Worm (Caenorhabditis elegans) whole organism, late embryonic: Measurements from ENCODE around the gene clec-210.

Source experiments
- C08G9.2 ChIP-seq: sonication (generic microtip); optimal IDR thresholded peaks from 2 replicates; lab custom pipeline; 2016; ENCODE audit warnings: mild to moderate bottlenecking, missing genetic modification characterization, moderate library complexity, missing compliant biosample characterization
- F13H6.1 ChIP-seq: sonication (generic microtip); optimal IDR thresholded peaks from 2 replicates; lab custom pipeline; 2016; ENCODE audit warnings: missing genetic modification characterization, missing compliant biosample characterization
- K09A11.1 ChIP-seq: sonication (generic microtip); optimal IDR thresholded peaks from 2 replicates; lab custom pipeline; 2017; ENCODE audit warnings: antibody characterized with exemption, mild to moderate bottlenecking, missing genetic modification characterization, missing compliant biosample characterization; ENCODE audit not compliant: insufficient read depth
- T23F11.4 ChIP-seq: fragments of 200-800 bp; sonication (Bioruptor generic); optimal IDR thresholded peaks from 2 replicates; lab custom pipeline; 2018; ENCODE audit warnings: mild to moderate bottlenecking, missing genetic modification characterization, missing compliant biosample characterization
- Y22D7AL.16 ChIP-seq: sonication (generic microtip); optimal IDR thresholded peaks from 2 replicates; lab custom pipeline; 2016; ENCODE audit warnings: missing genetic modification characterization, missing compliant biosample characterization
- ama-1 ChIP-seq: fragments of 150-350 bp; optimal IDR thresholded peaks from 2 replicates; lab custom pipeline; 2014
- ceh-14 ChIP-seq: sonication (generic microtip); optimal IDR thresholded peaks from 2 replicates; lab custom pipeline; 2016; ENCODE audit warnings: missing genotype, missing genetic modification characterization, missing compliant biosample characterization
- ceh-18 ChIP-seq: sonication (generic microtip); optimal IDR thresholded peaks from 2 replicates; lab custom pipeline; 2016; ENCODE audit warnings: missing genetic modification characterization, missing compliant biosample characterization
- ceh-22 ChIP-seq: sonication (generic microtip); optimal IDR thresholded peaks from 2 replicates; lab custom pipeline; 2017; ENCODE audit warnings: missing biosample characterization, missing genetic modification characterization
- ceh-24 ChIP-seq: sonication (generic microtip); optimal IDR thresholded peaks from 2 replicates; lab custom pipeline; 2016; ENCODE audit warnings: mild to moderate bottlenecking, missing genetic modification characterization, missing compliant biosample characterization
- ceh-31 ChIP-seq: sonication (generic microtip); optimal IDR thresholded peaks from 2 replicates; lab custom pipeline; 2016; ENCODE audit warnings: missing genetic modification characterization, missing compliant biosample characterization
- ceh-34 ChIP-seq: sonication (generic microtip); optimal IDR thresholded peaks from 2 replicates; lab custom pipeline; 2016; ENCODE audit warnings: mild to moderate bottlenecking, missing genetic modification characterization, missing compliant biosample characterization
- ceh-45 ChIP-seq: fragments of 200-800 bp; sonication (Bioruptor generic); IDR thresholded peaks from 2 replicates; pipeline ENCODE4 v1.3.6; 2022; ENCODE audit warnings: missing genetic modification reagents, missing genetic modification characterization, missing compliant biosample characterization
- ceh-48 ChIP-seq: sonication (generic microtip); optimal IDR thresholded peaks from 2 replicates; lab custom pipeline; 2016; ENCODE audit warnings: missing genetic modification characterization, inconsistent platforms, missing compliant biosample characterization
- ceh-6 ChIP-seq: fragments of 200-800 bp; sonication (Bioruptor generic); optimal IDR thresholded peaks from 2 replicates; lab custom pipeline; 2018; ENCODE audit warnings: mild to moderate bottlenecking, missing genetic modification characterization, missing compliant biosample characterization
- ceh-9 ChIP-seq: sonication (generic microtip); optimal IDR thresholded peaks from 2 replicates; lab custom pipeline; 2016; ENCODE audit warnings: mild to moderate bottlenecking, missing genetic modification characterization, inconsistent platforms, missing compliant biosample characterization
- elt-2 ChIP-seq: sonication (generic microtip); optimal IDR thresholded peaks from 2 replicates; lab custom pipeline; 2016; ENCODE audit warnings: missing genetic modification reagents, missing genetic modification characterization, missing compliant biosample characterization
- elt-4 ChIP-seq: sonication (generic microtip); optimal IDR thresholded peaks from 2 replicates; lab custom pipeline; 2016; ENCODE audit warnings: missing genetic modification characterization, missing compliant biosample characterization
- ets-4 ChIP-seq: sonication (generic microtip); optimal IDR thresholded peaks from 2 replicates; lab custom pipeline; 2016; ENCODE audit warnings: missing genetic modification characterization, missing compliant biosample characterization
- eyg-1 ChIP-seq: sonication (generic microtip); optimal IDR thresholded peaks from 2 replicates; lab custom pipeline; 2016; ENCODE audit warnings: missing genotype, missing genetic modification characterization, missing compliant biosample characterization
- fax-1 ChIP-seq: sonication (generic microtip); optimal IDR thresholded peaks from 2 replicates; lab custom pipeline; 2016; ENCODE audit warnings: missing genotype, missing genetic modification characterization, missing compliant biosample characterization
- fkh-10 ChIP-seq: fragments of 150-350 bp; optimal IDR thresholded peaks from 2 replicates; lab custom pipeline; 2014; ENCODE audit warnings: missing biosample characterization, missing genetic modification reagents, missing genetic modification characterization
- fkh-6 ChIP-seq: sonication (generic microtip); optimal IDR thresholded peaks from 2 replicates; lab custom pipeline; 2016; ENCODE audit warnings: missing genetic modification characterization, missing compliant biosample characterization
- gmeb-2 ChIP-seq: sonication (generic microtip); optimal IDR thresholded peaks from 2 replicates; lab custom pipeline; 2016; ENCODE audit warnings: missing genetic modification characterization, inconsistent platforms, missing compliant biosample characterization
- hlh-15 ChIP-seq: sonication (generic microtip); optimal IDR thresholded peaks from 2 replicates; lab custom pipeline; 2016; ENCODE audit warnings: missing genetic modification characterization, missing compliant biosample characterization
- hlh-30 ChIP-seq: sonication (generic microtip); optimal IDR thresholded peaks from 2 replicates; lab custom pipeline; 2017; ENCODE audit warnings: antibody characterized with exemption, missing genetic modification characterization, missing compliant biosample characterization; ENCODE audit not compliant: insufficient read depth
- hlh-6 ChIP-seq: sonication (generic microtip); optimal IDR thresholded peaks from 2 replicates; lab custom pipeline; 2016; ENCODE audit warnings: missing genotype, missing genetic modification characterization, missing compliant biosample characterization
- lim-6 ChIP-seq: sonication (generic microtip); optimal IDR thresholded peaks from 2 replicates; lab custom pipeline; 2016; ENCODE audit warnings: missing genetic modification characterization, missing compliant biosample characterization
- madf-2 ChIP-seq: sonication (generic microtip); optimal IDR thresholded peaks from 2 replicates; lab custom pipeline; 2017; ENCODE audit warnings: missing genetic modification characterization, missing compliant biosample characterization
- nfya-1 ChIP-seq: sonication (generic microtip); optimal IDR thresholded peaks from 2 replicates; lab custom pipeline; 2017; ENCODE audit warnings: missing genetic modification characterization, mild to moderate bottlenecking, missing compliant biosample characterization, antibody characterized with exemption, moderate library complexity
- nhr-11 ChIP-seq: fragments of 150-350 bp; optimal IDR thresholded peaks from 2 replicates; lab custom pipeline; 2014; ENCODE audit warnings: missing biosample characterization, missing genetic modification characterization
- nhr-232 ChIP-seq: sonication (generic microtip); optimal IDR thresholded peaks from 2 replicates; lab custom pipeline; 2016; ENCODE audit warnings: missing genetic modification characterization, missing compliant biosample characterization
- odd-2 ChIP-seq: sonication (generic microtip); optimal IDR thresholded peaks from 2 replicates; lab custom pipeline; 2017; ENCODE audit warnings: antibody characterized with exemption, mild to moderate bottlenecking, missing genetic modification characterization, missing compliant biosample characterization
- pat-9 ChIP-seq: fragments of 200-800 bp; sonication (Bioruptor generic); optimal IDR thresholded peaks from 2 replicates; lab custom pipeline; 2018; ENCODE audit warnings: mild to moderate bottlenecking, missing genetic modification characterization, moderate library complexity, missing compliant biosample characterization
- pha-2 ChIP-seq: sonication (generic microtip); optimal IDR thresholded peaks from 2 replicates; lab custom pipeline; 2017; ENCODE audit warnings: mild to moderate bottlenecking, missing genetic modification characterization, missing compliant biosample characterization
- pqm-1 ChIP-seq: sonication (generic microtip); optimal IDR thresholded peaks from 2 replicates; lab custom pipeline; 2016; ENCODE audit warnings: missing genetic modification characterization, missing compliant biosample characterization
- pros-1 ChIP-seq: fragments of 150-350 bp; optimal IDR thresholded peaks from 2 replicates; lab custom pipeline; 2014; ENCODE audit warnings: missing biosample characterization, missing genetic modification reagents, missing genetic modification characterization
- ref-2 ChIP-seq: sonication (generic microtip); optimal IDR thresholded peaks from 2 replicates; lab custom pipeline; 2016; ENCODE audit warnings: missing genetic modification characterization, missing compliant biosample characterization
- rnt-1 ChIP-seq: sonication (generic microtip); optimal IDR thresholded peaks from 2 replicates; lab custom pipeline; 2016; ENCODE audit warnings: missing genetic modification characterization, missing compliant biosample characterization
- sdc-2 ChIP-seq: sonication (generic microtip); optimal IDR thresholded peaks from 2 replicates; lab custom pipeline; 2016; ENCODE audit warnings: missing genotype, missing genetic modification characterization, missing compliant biosample characterization
- sox-4 ChIP-seq: sonication (generic microtip); optimal IDR thresholded peaks from 2 replicates; lab custom pipeline; 2017; ENCODE audit warnings: mild to moderate bottlenecking, missing genetic modification characterization, inconsistent platforms, missing compliant biosample characterization
- syd-9 ChIP-seq: sonication (generic microtip); optimal IDR thresholded peaks from 2 replicates; lab custom pipeline; 2016; ENCODE audit warnings: mild to moderate bottlenecking, missing genetic modification characterization, moderate library complexity, missing compliant biosample characterization
- ttx-3 ChIP-seq: sonication (generic microtip); optimal IDR thresholded peaks from 2 replicates; lab custom pipeline; 2016; ENCODE audit warnings: missing genetic modification reagents, missing genetic modification characterization, missing compliant biosample characterization
- zip-5 ChIP-seq: sonication (generic microtip); optimal IDR thresholded peaks from 2 replicates; lab custom pipeline; 2016; ENCODE audit warnings: missing genetic modification characterization, missing compliant biosample characterization
- ztf-16 ChIP-seq: sonication (generic microtip); optimal IDR thresholded peaks from 2 replicates; lab custom pipeline; 2017; ENCODE audit warnings: missing genetic modification characterization, missing compliant biosample characterization

The clec-210 gene

DNA sequence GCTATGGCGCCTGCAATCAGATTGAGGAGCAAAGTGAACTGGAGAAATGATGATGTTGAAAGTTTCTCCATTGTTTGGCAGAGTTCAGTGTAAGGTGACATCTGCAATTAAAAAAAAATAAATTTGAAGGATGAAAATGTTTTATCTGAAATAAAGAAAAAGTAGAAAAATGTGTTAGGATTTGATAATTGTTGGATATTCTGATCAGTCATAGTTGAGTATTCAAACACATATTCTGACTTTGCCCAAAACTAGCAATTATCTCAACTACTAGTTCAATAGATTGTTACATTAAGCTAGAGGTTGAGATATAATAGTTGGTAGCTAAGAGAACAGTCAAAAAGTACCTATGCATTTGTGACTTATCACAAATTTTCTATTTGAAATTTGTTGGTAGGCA, 26.3 kb downstream of the clec-210 start, which contains the start of gene srab-10:
Gene srab-10 (minus strand): TSS at position 101 of the 400 bp plus-strand sequence.
- TF ChIP-seq hlh-30 (tag; lab: Kevin White, UChicago) (no peak), ceh-24 (tag; lab: Kevin White, UChicago) (no peak), hlh-15 (no peak), ceh-31 (tag; lab: Kevin White, UChicago) (no peak), lim-6 (no peak), rnt-1 (no peak), ets-4 (tag; lab: Kevin White, UChicago) (no peak), ceh-14 (tag; lab: Kevin White, UChicago) (no peak), F13H6.1 (no peak), nhr-11 (tag; lab: Kevin White, UChicago) (no peak), pat-9 (no peak), odd-2 (tag; lab: Kevin White, UChicago) (no peak), ceh-22 (no peak), T23F11.4 (GFP tag; lab: Kevin White, UChicago) (no peak), Y22D7AL.16 (tag; lab: Kevin White, UChicago) (no peak), sox-4 (tag; lab: Kevin White, UChicago) (no peak), fkh-10 (GFP tag; lab: Kevin White, UChicago) (no peak), eyg-1 (tag; lab: Kevin White, UChicago) (no peak), elt-2 (tag; lab: Kevin White, UChicago) (no peak), ceh-18 (tag; lab: Kevin White, UChicago) (no peak)
- TF ChIP-seq, all 69 proteins: peak for 0

DNA sequence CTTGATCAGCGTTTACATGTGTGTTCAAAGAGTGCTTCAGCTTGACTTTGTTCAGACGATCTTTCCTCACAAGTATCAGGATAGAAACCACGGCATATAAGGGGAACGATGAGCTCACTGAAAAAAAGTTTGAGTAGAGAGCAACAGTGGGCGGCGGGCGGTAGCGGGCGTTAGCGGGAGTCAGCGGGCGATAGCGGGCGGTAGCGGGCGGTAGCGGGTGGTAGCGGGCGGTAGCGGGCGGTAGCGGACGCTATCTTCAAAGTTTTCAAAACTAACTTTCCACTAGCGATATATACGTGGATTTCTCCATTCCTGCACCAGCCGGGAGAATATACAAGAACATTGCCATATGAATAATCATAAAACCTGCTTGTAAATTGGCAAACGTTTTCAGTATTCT, 27.1 kb downstream of the clec-210 start:
- TF ChIP-seq K09A11.1 (tag; lab: Kevin White, UChicago) (no peak), pros-1 (no peak)

DNA sequence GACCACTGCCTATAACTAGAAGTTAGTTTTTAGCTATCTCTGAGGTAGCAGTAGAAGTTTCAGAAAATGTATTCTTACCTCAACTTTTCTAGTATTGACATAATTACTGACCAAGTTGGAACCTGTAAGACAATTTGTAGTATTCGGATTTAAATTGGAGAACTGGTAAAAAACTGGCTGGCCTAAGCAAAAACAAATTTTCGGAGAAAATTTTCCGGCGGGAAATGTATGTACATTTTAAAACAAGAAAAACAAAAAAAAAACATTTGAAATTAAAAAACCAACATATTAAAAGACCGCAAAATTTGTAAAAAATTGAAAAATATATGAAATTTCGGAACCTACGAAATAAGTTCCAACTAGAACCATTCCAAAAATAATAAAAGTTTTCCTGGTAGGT, 28.8 kb downstream of the clec-210 start, which contains the start of gene srab-11:
Gene srab-11 (minus strand): TSS at position 101 of the 400 bp plus-strand sequence.
- TF ChIP-seq odd-2 (tag; lab: Kevin White, UChicago), result no peak
- no peak for TF ChIP-seq ztf-16 (tag; lab: Kevin White, UChicago)
- TF ChIP-seq fkh-6, result no peak
- no peak for TF ChIP-seq ama-1 (lab: Kevin White, UChicago)
- no peak for TF ChIP-seq T23F11.4 (GFP tag; lab: Kevin White, UChicago)
- no peak for TF ChIP-seq ceh-48
- no peak for TF ChIP-seq ceh-6 (GFP tag; lab: Kevin White, UChicago)

DNA sequence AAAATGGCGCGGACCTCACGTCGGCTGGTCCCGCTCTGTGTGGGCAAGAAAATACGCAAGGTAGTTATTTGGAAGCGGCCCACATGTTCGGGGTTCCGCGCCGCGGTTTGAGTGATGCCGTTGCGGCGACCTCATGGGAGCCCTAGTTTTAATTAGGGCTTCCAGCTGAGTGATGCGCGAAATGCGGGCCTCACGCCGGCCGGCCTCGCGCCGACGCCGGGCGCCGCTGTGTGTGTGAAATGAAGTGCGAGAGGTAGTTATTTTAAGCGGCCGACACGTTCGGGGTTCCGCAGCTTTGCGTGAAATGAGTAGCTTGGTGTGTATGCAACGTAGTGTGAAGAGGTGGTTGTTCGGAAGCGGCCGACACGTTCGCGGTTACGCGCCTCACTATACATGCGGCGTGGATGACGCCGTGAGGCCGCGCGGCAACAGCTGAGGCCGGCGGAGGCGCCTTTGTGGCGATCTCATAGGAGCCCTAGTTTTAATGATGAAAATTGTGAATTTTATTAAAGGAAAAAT, 31.8 kb downstream of the clec-210 start:
- TF ChIP-seq syd-9 (tag; lab: Kevin White, UChicago) (no peak), madf-2 (no peak), nfya-1 (no peak), fkh-10 (GFP tag; lab: Kevin White, UChicago) (no peak), gmeb-2 (no peak), pqm-1 (tag; lab: Kevin White, UChicago) (no peak), ceh-45 (no peak), ceh-31 (tag; lab: Kevin White, UChicago) (peak; percentile 9), zip-5 (tag; lab: Kevin White, UChicago) (no peak), pat-9 (no peak), lim-6 (no peak), nhr-232 (tag; lab: Kevin White, UChicago) (no peak), fax-1 (no peak), T23F11.4 (GFP tag; lab: Kevin White, UChicago) (no peak), sdc-2 (tag; lab: Kevin White, UChicago) (peak; percentile 6), F13H6.1 (no peak), elt-4 (no peak), ttx-3 (no peak), hlh-6 (tag; lab: Kevin White, UChicago) (no peak), elt-2 (tag; lab: Kevin White, UChicago) (no peak), ceh-18 (tag; lab: Kevin White, UChicago) (no peak), pha-2 (no peak), ref-2 (peak; percentile 22), C08G9.2 (no peak), ceh-34 (tag; lab: Kevin White, UChicago) (peak; percentile 29), ceh-9 (tag; lab: Kevin White, UChicago) (no peak)
